Fruit fly (Drosophila melanogaster): Measurements from ENCODE around the gene Spn.

Spn gene

dm6 chr3L:2582753-2583536 is 28.9 kb upstream of the Spn start (continued):
- TF ChIP-seq CG4424 (GFP tag; optimal IDR thresholded peaks at IDR 0.05) = peak; percentile 85
- TF ChIP-seq da (GFP tag; optimal IDR thresholded peaks at IDR 0.05) = no peak
- TF ChIP-seq CG7928 (GFP tag; optimal IDR thresholded peaks at IDR 0.05) = no peak
- peak; percentile 70 for TF ChIP-seq shn (GFP tag; optimal IDR thresholded peaks at IDR 0.05)
- TF ChIP-seq CG11504 (tag; optimal IDR thresholded peaks at IDR 0.05) = peak; percentile 90
- TF ChIP-seq trem (tag; optimal IDR thresholded peaks at IDR 0.05) = peak; percentile 79
- peak; percentile 75 for TF ChIP-seq Hr3 (GFP tag; optimal IDR thresholded peaks at IDR 0.05)
- peak; percentile 12 for TF ChIP-seq grn (GFP tag; optimal IDR thresholded peaks at IDR 0.05)
- TF ChIP-seq rib (GFP tag; IDR thresholded peaks at IDR 0.05) = no peak
- TF ChIP-seq Tbp (GFP tag; optimal IDR thresholded peaks at IDR 0.05) = no peak
- peak; percentile 81 for TF ChIP-seq nerfin-1 (tag; optimal IDR thresholded peaks at IDR 0.05)
- peak; percentile 75 for TF ChIP-seq grau (tag; optimal IDR thresholded peaks at IDR 0.05)
- peak; percentile 88 for TF ChIP-seq CG6689 (GFP tag; IDR thresholded peaks at IDR 0.05)
- peak; percentile 71 for TF ChIP-seq odd (GFP tag; optimal IDR thresholded peaks at IDR 0.05)
- TF ChIP-seq NFAT (GFP tag; IDR thresholded peaks at IDR 0.05) = no peak
- no peak for TF ChIP-seq Hr39 (optimal IDR thresholded peaks at IDR 0.05)
- peak; percentile 16 for TF ChIP-seq CG6765 (GFP tag; optimal IDR thresholded peaks at IDR 0.05)
- TF ChIP-seq ewg (GFP tag; optimal IDR thresholded peaks at IDR 0.05) = peak; percentile 81
- peak in 1 of 2 experiments; percentile 84 for TF ChIP-seq Eip74EF (GFP tag; optimal IDR thresholded peaks at IDR 0.05)
- TF ChIP-seq otp (GFP tag; IDR thresholded peaks at IDR 0.05) = peak; percentile 88
- TF ChIP-seq H15 (GFP tag; IDR thresholded peaks at IDR 0.05) = peak; percentile 79; the same call in 2 of the 3 replicates
- peak; percentile 76 for TF ChIP-seq CG17802 (tag; optimal IDR thresholded peaks at IDR 0.05)
- peak; percentile 92 for TF ChIP-seq sisA (GFP tag; IDR thresholded peaks at IDR 0.05)
- peak; percentile 28 for TF ChIP-seq Vsx1 (GFP tag; optimal IDR thresholded peaks at IDR 0.05)
- TF ChIP-seq CG14441 (GFP tag; IDR thresholded peaks at IDR 0.05) = peak; percentile 86
- peak; percentile 40; the same call in 1 of the 3 replicates for TF ChIP-seq CG2889 (GFP tag; IDR thresholded peaks at IDR 0.05)
- TF ChIP-seq fd64A (GFP tag; optimal IDR thresholded peaks at IDR 0.05) = peak; percentile 86
- peak; percentile 82 for TF ChIP-seq CG4820 (GFP tag; optimal IDR thresholded peaks at IDR 0.05)
- TF ChIP-seq kah (GFP tag; optimal IDR thresholded peaks at IDR 0.05) = peak; percentile 78
- peak; percentile 83 for TF ChIP-seq CG8388 (GFP tag; optimal IDR thresholded peaks at IDR 0.05)
- peak; percentile 72 for TF ChIP-seq CG10462 (GFP tag; optimal IDR thresholded peaks at IDR 0.05)
- TF ChIP-seq vvl (GFP tag; IDR thresholded peaks at IDR 0.05) = peak; percentile 96
- TF ChIP-seq CG10959 (GFP tag; IDR thresholded peaks at IDR 0.05) = peak; percentile 44; the same call in 1 of the 2 replicates
- TF ChIP-seq CG4404 (GFP tag; IDR thresholded peaks at IDR 0.05) = peak; percentile 38; the same call in 1 of the 2 replicates
- peak; percentile 87 for TF ChIP-seq CG6254 (GFP tag; optimal IDR thresholded peaks at IDR 0.05)
- peak; percentile 81 for TF ChIP-seq ranshi (GFP tag; IDR thresholded peaks at IDR 0.05)
- peak; percentile 82 for TF ChIP-seq Ada2b (GFP tag; IDR thresholded peaks at IDR 0.05)
- peak; percentile 79 for TF ChIP-seq CG1647 (GFP tag; optimal IDR thresholded peaks at IDR 0.05)
- peak; percentile 86 for TF ChIP-seq lmd (GFP tag; IDR thresholded peaks at IDR 0.05)
- TF ChIP-seq CG8281 (tag; optimal IDR thresholded peaks at IDR 0.05) = peak; percentile 74
- TF ChIP-seq Doc2 (GFP tag; IDR thresholded peaks at IDR 0.05) = no peak
- TF ChIP-seq CG42726 (GFP tag; IDR thresholded peaks at IDR 0.05; ENCODE audit: partially characterized antibody) = no peak
- TF ChIP-seq Dp (GFP tag; optimal IDR thresholded peaks at IDR 0.05) = no peak
- peak; percentile 30; the same call in 1 of the 2 replicates for TF ChIP-seq Atf6 (GFP tag; IDR thresholded peaks at IDR 0.05)
- TF ChIP-seq Hr51 (GFP tag; optimal IDR thresholded peaks at IDR 0.05) = peak; percentile 10 to 91
- TF ChIP-seq Chrac-16 (GFP tag; optimal IDR thresholded peaks at IDR 0.05) = peak; percentile 77
- peak; percentile 87 for TF ChIP-seq Rx (GFP tag; IDR thresholded peaks at IDR 0.05)
- TF ChIP-seq PHDP (tag; optimal IDR thresholded peaks at IDR 0.05) = peak; percentile 83
- no peak for TF ChIP-seq ash1 (GFP tag; optimal IDR thresholded peaks at IDR 0.05)
- TF ChIP-seq fu2 (GFP tag; optimal IDR thresholded peaks at IDR 0.05) = peak; percentile 35
